Fruit fly (Drosophila melanogaster): ENCODE measurements around the gene RhoGEF64C.

Gene RhoGEF64C

DNA sequence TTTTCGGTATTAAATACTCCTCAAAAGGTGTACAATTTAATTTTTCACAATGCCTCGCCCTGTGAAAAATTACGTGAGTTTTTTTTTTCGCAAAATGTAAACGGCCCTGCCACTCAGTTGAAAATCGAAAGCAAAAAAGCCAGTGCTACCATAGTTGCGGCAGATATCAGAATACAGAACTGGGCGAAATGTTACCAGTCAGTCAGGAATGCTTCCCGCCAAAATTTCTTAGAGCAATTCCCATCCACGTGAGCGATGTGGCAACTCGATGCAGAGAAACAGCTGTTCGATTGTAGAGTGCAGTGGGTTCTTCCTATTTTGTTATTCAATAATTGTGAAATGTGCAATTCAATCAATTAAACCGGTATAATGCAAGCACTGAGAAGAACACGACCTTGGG is 133.0 kb downstream of the RhoGEF64C start, which contains the start of the genes Dhc64C and LeuRS-m (continued):
- TF ChIP-seq ash1 (GFP tag; optimal IDR thresholded peaks at IDR 0.05) = no peak
- TF ChIP-seq Ets97D (GFP tag; optimal IDR thresholded peaks at IDR 0.05) = peak; percentile 91
- TF ChIP-seq p53 (GFP tag; optimal IDR thresholded peaks at IDR 0.05) = peak; percentile 47
- TF ChIP-seq crc (GFP tag; optimal IDR thresholded peaks at IDR 0.05) = no peak
- TF ChIP-seq CG34224 (GFP tag; IDR thresholded peaks at IDR 0.05; ENCODE audit: partially characterized antibody) = peak; percentile 24; the same call in 1 of the 3 replicates
- TF ChIP-seq CG2875 (GFP tag; optimal IDR thresholded peaks at IDR 0.05) = no peak
- TF ChIP-seq Mad (GFP tag; optimal IDR thresholded peaks at IDR 0.05) = no peak
- TF ChIP-seq CG12942 (GFP tag; optimal IDR thresholded peaks at IDR 0.05) = peak; percentile 3
- TF ChIP-seq CG8359 (GFP tag; optimal IDR thresholded peaks at IDR 0.05; ENCODE audit: borderline replicate concordance) = no peak
- TF ChIP-seq Dp (GFP tag; optimal IDR thresholded peaks at IDR 0.05) = peak; percentile 91
- TF ChIP-seq slp2 (GFP tag; optimal IDR thresholded peaks at IDR 0.05) = no peak
- no peak for TF ChIP-seq CG6765 (GFP tag; optimal IDR thresholded peaks at IDR 0.05)
- TF ChIP-seq CG1602 (GFP tag; optimal IDR thresholded peaks at IDR 0.05) = no peak
- TF ChIP-seq stc (GFP tag; IDR thresholded peaks at IDR 0.05) = no peak
- TF ChIP-seq Trl (optimal IDR thresholded peaks at IDR 0.05) = no peak
- peak; percentile 16 for TF ChIP-seq Trl (GFP tag; optimal IDR thresholded peaks at IDR 0.05)
- no peak for TF ChIP-seq CG2202 (tag; optimal IDR thresholded peaks at IDR 0.05)
- no peak for TF ChIP-seq gt (GFP tag; IDR thresholded peaks at IDR 0.05)
- TF ChIP-seq Hmr (GFP tag; optimal IDR thresholded peaks at IDR 0.05) = peak; percentile 62
- TF ChIP-seq corto (GFP tag; optimal IDR thresholded peaks at IDR 0.05) = no peak
- peak; percentile 3 for TF ChIP-seq CG15696 (tag; optimal IDR thresholded peaks at IDR 0.05)
- no peak for TF ChIP-seq cad (GFP tag; optimal IDR thresholded peaks at IDR 0.05)
- no peak for TF ChIP-seq sqz (GFP tag; optimal IDR thresholded peaks at IDR 0.05)
- no peak for TF ChIP-seq CG10321 (GFP tag; IDR thresholded peaks at IDR 0.05)
- TF ChIP-seq tio (GFP tag; optimal IDR thresholded peaks at IDR 0.05) = no peak
- TF ChIP-seq CG7556 (GFP tag; optimal IDR thresholded peaks at IDR 0.05) = no peak
- TF ChIP-seq Hr78 (GFP tag; optimal IDR thresholded peaks at IDR 0.05) = no peak
- no peak for TF ChIP-seq CG10267 (tag; optimal IDR thresholded peaks at IDR 0.05)
- TF ChIP-seq Jarid2 (GFP tag; optimal IDR thresholded peaks at IDR 0.05) = no peak
- no peak for TF ChIP-seq Dek (tag; optimal IDR thresholded peaks at IDR 0.05)
- no peak for TF ChIP-seq Deaf1 (tag; optimal IDR thresholded peaks at IDR 0.05)
- no peak for TF ChIP-seq CG14050 (GFP tag; IDR thresholded peaks at IDR 0.05)
- TF ChIP-seq az2 (GFP tag; optimal IDR thresholded peaks at IDR 0.05) = peak; percentile 7
- TF ChIP-seq jing (GFP tag; optimal IDR thresholded peaks at IDR 0.05) = no peak
- TF ChIP-seq Camta (GFP tag; optimal IDR thresholded peaks at IDR 0.05) = no peak
- TF ChIP-seq CG5953 (GFP tag; IDR thresholded peaks at IDR 0.05) = no peak
- TF ChIP-seq CG13287 (GFP tag; IDR thresholded peaks at IDR 0.05; ENCODE audit: partially characterized antibody) = peak; percentile 69
- TF ChIP-seq onecut (GFP tag; IDR thresholded peaks at IDR 0.05) = no peak
- no peak for TF ChIP-seq ase (GFP tag; IDR thresholded peaks at IDR 0.05)
- no peak for TF ChIP-seq NC2α (GFP tag; optimal IDR thresholded peaks at IDR 0.05)
- TF ChIP-seq tin (GFP tag; optimal IDR thresholded peaks at IDR 0.05) = peak; percentile 38
- TF ChIP-seq run (tag; optimal IDR thresholded peaks at IDR 0.05) = no peak
- peak; percentile 33 for TF ChIP-seq Xbp1 (GFP tag; optimal IDR thresholded peaks at IDR 0.05)
- TF ChIP-seq CG17361 (GFP tag; IDR thresholded peaks at IDR 0.05) = no peak
- no peak for TF ChIP-seq C15 (GFP tag; IDR thresholded peaks at IDR 0.05)
- TF ChIP-seq CG3065 (GFP tag; optimal IDR thresholded peaks at IDR 0.05) = no peak
- no peak for TF ChIP-seq CTCF (GFP tag; optimal IDR thresholded peaks at IDR 0.05)
- TF ChIP-seq Ptx1 (GFP tag; IDR thresholded peaks at IDR 0.05) = no peak
- no peak for TF ChIP-seq chm (GFP tag; IDR thresholded peaks at IDR 0.05)
- no peak for TF ChIP-seq CG8281 (tag; optimal IDR thresholded peaks at IDR 0.05)
- TF ChIP-seq z (GFP tag; IDR thresholded peaks at IDR 0.05) = no peak
- TF ChIP-seq CG33213 (GFP tag; optimal IDR thresholded peaks at IDR 0.05) = no peak
- no peak for TF ChIP-seq Hsf (GFP tag; optimal IDR thresholded peaks at IDR 0.05)
